Worm (Caenorhabditis elegans) whole organism, early embryonic: ENCODE results near the gene C25H3.7.
A peak's percentile ranks its signal among the peaks of the same experiment; 100 is the strongest.

Experiments
- B0310.2 ChIP-seq: sonication (generic microtip); optimal IDR thresholded peaks from 2 replicates; lab custom pipeline; 2016; ENCODE audit warnings: mild to moderate bottlenecking, missing genetic modification characterization, missing compliant biosample characterization
- F13C5.2 ChIP-seq: sonication (generic microtip); optimal IDR thresholded peaks from 2 replicates; lab custom pipeline; 2017; ENCODE audit warnings: mild to moderate bottlenecking, missing genetic modification characterization, inconsistent platforms, missing compliant biosample characterization
- aly-1 ChIP-seq: sonication (generic microtip); optimal IDR thresholded peaks from 2 replicates; lab custom pipeline; 2016; ENCODE audit warnings: missing genetic modification characterization, missing compliant biosample characterization
- ama-1 ChIP-seq: fragments of 150-350 bp; optimal IDR thresholded peaks from 2 replicates; lab custom pipeline; 2014
- ceh-13 ChIP-seq: fragments of 200-800 bp; sonication (Bioruptor generic); optimal IDR thresholded peaks from 2 replicates; lab custom pipeline; 2018; ENCODE audit warnings: mild to moderate bottlenecking, missing genetic modification characterization, missing compliant biosample characterization
- ceh-36 ChIP-seq: sonication (generic microtip); optimal IDR thresholded peaks from 2 replicates; lab custom pipeline; 2016; ENCODE audit warnings: missing genetic modification characterization, inconsistent platforms, missing compliant biosample characterization
- ets-7 ChIP-seq: sonication (generic microtip); optimal IDR thresholded peaks from 2 replicates; lab custom pipeline; 2016; ENCODE audit warnings: missing genotype, missing genetic modification characterization, missing compliant biosample characterization
- flt-1 ChIP-seq: fragments of 200-800 bp; sonication (Bioruptor generic); IDR thresholded peaks from 2 replicates; pipeline ENCODE4 v1.3.6; 2022; ENCODE audit warnings: missing genetic modification characterization, missing compliant biosample characterization
- hmbx-1 ChIP-seq: sonication (generic microtip); optimal IDR thresholded peaks from 2 replicates; lab custom pipeline; 2016; ENCODE audit warnings: mild to moderate bottlenecking, missing genetic modification characterization, missing compliant biosample characterization
- hmg-4 ChIP-seq: fragments of 200-800 bp; sonication (Bioruptor generic); optimal IDR thresholded peaks from 2 replicates; lab custom pipeline; 2018; ENCODE audit warnings: mild to moderate bottlenecking, missing genetic modification characterization, missing compliant biosample characterization
- hnd-1 ChIP-seq: sonication (generic microtip); optimal IDR thresholded peaks from 2 replicates; lab custom pipeline; 2016; ENCODE audit warnings: missing genetic modification characterization, missing compliant biosample characterization
- pes-1 ChIP-seq: fragments of 200-800 bp; sonication (Bioruptor generic); IDR thresholded peaks from 2 replicates; pipeline ENCODE4 v1.3.6; 2022; ENCODE audit warnings: missing genetic modification reagents, missing genetic modification characterization, missing compliant biosample characterization
- scrt-1 ChIP-seq: fragments of 200-800 bp; sonication (Bioruptor generic); IDR thresholded peaks from 2 replicates; pipeline ENCODE4 v1.3.6; 2022; ENCODE audit warnings: missing genetic modification characterization, missing compliant biosample characterization
- sea-1 ChIP-seq: fragments of 200-800 bp; sonication (Bioruptor generic); conservative IDR thresholded peaks from 2 replicates; pipeline ENCODE4 v1.3.6; 2022; ENCODE audit warnings: missing genetic modification characterization, missing compliant biosample characterization
- tbx-11 ChIP-seq: fragments of 200-800 bp; sonication (Bioruptor generic); IDR thresholded peaks from 2 replicates; pipeline ENCODE4 v1.3.6; 2022; ENCODE audit warnings: missing genetic modification characterization, missing compliant biosample characterization
- tbx-37 ChIP-seq: fragments of 200-800 bp; sonication (Bioruptor generic); conservative IDR thresholded peaks from 2 replicates; pipeline ENCODE4 v1.3.6; 2022; ENCODE audit warnings: missing genetic modification reagents, missing genetic modification characterization, missing compliant biosample characterization
- tra-4 ChIP-seq: sonication (generic microtip); optimal IDR thresholded peaks from 2 replicates; lab custom pipeline; 2017; ENCODE audit warnings: missing genetic modification characterization, missing compliant biosample characterization

The C25H3.7 gene

DNA sequence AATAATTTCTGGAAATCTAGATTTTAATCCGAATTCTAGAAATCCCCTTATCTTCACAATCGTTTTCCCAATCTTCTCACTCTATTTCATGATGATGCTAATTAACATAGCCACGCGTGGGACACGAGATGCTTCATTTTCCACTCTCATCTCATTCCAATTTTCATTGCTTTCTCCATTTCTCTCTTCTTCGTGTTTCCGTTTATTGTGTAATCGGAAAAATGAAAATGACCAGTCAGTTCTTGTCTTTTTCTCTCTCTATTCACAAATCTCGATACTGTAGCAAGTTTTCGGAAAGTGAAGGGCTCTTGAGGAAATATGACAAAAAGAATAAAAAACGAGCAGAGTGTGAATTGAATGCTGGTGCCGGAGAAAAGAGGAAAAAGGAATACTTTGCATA is 35.7 kb upstream of the C25H3.7 start:
- no peak for TF ChIP-seq hnd-1 (tag; lab: Kevin White, UChicago)
- no peak for TF ChIP-seq scrt-1 (GFP tag; lab: Robert Waterston, UW)
- no peak for TF ChIP-seq hmg-4
- TF ChIP-seq tbx-37 (GFP tag; lab: Robert Waterston, UW), result no peak
- no peak for TF ChIP-seq aly-1 (tag; lab: Kevin White, UChicago)
- TF ChIP-seq ceh-13, result no peak
- TF ChIP-seq tbx-11 (GFP tag; lab: Robert Waterston, UW), result no peak
- no peak for TF ChIP-seq ets-7 (tag; lab: Kevin White, UChicago)
- no peak for TF ChIP-seq B0310.2 (tag; lab: Kevin White, UChicago)
- TF ChIP-seq tra-4 (tag; lab: Kevin White, UChicago), result no peak
- TF ChIP-seq F13C5.2 (tag; lab: Kevin White, UChicago), result no peak
- no peak for TF ChIP-seq sea-1
- no peak for TF ChIP-seq flt-1 (GFP tag; lab: Robert Waterston, UW)
- TF ChIP-seq ceh-36, result no peak

DNA sequence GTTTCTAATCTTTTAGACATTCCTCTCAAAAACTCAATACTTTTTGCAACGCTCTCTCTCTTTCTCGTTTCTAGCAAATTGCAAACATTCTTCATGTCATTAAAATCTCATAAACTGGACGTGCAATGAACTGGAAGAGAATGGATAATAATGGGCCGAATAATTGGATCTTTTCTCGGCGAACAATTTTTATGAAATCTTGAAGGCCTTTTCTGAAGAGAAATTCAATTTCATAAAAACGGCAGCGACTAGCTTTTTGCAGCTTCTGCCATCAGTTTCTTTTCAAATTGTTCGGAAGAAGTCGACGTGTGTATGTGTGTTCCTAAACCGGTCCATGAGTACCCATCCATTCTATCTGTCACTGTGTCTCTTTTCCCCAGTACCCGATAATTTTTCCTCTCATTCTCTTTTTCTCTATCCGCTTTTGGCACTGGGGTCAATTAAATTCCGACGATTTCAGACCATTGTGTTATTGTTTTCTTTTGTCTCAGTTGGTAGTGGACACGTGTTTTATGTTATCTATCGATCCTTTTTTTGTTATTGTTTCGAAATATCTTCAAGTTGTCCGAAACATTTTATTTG is 34.0 kb upstream of the C25H3.7 start:
- TF ChIP-seq tbx-11 (GFP tag; lab: Robert Waterston, UW), result no peak
- TF ChIP-seq hmg-4, result no peak
- no peak for TF ChIP-seq F13C5.2 (tag; lab: Kevin White, UChicago)
- no peak for TF ChIP-seq hmbx-1 (tag; lab: Kevin White, UChicago)
- TF ChIP-seq tbx-37 (GFP tag; lab: Robert Waterston, UW), result no peak

DNA sequence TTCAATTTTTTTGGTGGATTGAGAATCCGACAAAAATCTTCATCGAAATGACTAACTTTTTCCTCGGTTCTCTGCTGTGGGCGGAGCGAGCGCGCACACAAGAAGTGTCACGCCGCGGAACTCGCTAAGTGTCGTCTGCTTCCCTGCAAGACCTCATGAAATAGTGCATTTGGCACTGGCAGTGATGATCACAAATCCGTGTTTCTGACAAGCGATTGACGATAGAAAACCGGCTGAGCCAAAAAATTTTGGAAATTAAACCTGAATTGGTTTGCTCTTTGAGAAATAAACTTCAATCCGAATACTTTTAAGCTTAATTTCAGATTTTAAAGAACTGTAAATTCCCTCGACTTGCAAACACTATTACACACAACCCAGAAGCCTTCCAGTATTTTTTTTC is 32.8 kb upstream of the C25H3.7 start:
- no peak for TF ChIP-seq tbx-11 (GFP tag; lab: Robert Waterston, UW)
- no peak for TF ChIP-seq hmg-4
- no peak for TF ChIP-seq tra-4 (tag; lab: Kevin White, UChicago)
- TF ChIP-seq ama-1 (lab: Kevin White, UChicago), result peak; percentile 70

DNA sequence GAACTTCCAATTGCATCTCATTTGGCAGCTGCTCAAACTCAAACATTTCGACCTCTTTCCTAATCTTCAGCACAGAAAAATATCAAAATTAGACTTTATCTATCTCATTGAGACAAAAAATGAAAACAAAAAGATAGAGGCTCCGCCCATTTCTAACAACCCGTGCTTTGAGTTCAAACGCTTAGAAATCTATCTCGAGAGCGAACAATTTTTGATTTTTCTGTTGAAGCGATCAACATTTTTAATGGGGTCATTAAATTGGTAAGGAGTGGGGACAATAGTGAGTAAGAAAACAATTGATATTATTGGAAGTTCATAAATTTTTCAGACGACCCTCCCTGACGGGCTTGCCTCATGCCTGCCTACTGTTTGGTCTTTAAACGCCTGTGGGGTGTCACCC is 30.1 kb upstream of the C25H3.7 start, which contains the start of the genes C25H3.10 and C25H3.1:
Gene C25H3.10 (minus strand): TSS at position 101 of the 400 bp plus-strand sequence.
Gene C25H3.1 (plus strand): TSS at position 203 of the 400 bp plus-strand sequence.
- TF ChIP-seq hnd-1 (tag; lab: Kevin White, UChicago) (no peak), sea-1 (no peak), tra-4 (tag; lab: Kevin White, UChicago) (no peak), ama-1 (lab: Kevin White, UChicago) (no peak), ceh-13 (no peak), tbx-11 (GFP tag; lab: Robert Waterston, UW) (no peak), hmbx-1 (tag; lab: Kevin White, UChicago) (no peak), scrt-1 (GFP tag; lab: Robert Waterston, UW) (no peak), ceh-36 (no peak), pes-1 (no peak), hmg-4 (no peak), aly-1 (tag; lab: Kevin White, UChicago) (no peak), F13C5.2 (tag; lab: Kevin White, UChicago) (no peak), ets-7 (tag; lab: Kevin White, UChicago) (no peak)

DNA sequence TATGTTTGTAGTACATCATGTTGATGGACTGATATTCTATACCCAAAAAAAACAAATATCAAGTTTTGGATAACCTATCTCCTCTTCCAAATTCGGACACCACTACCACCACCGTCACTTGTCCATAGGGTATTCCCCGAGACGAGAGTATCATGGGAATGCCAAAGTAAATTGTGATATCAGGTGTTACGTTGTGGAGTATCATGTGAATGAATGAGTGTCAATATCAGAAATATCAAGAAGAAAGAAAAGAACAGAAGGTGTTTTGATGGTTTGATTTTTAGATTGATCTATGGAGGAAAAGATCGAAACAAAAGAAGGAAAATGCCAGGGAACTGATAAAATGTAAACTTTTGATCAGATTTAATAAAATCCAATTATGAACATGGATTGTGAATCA is 29.5 kb upstream of the C25H3.7 start:
- TF ChIP-seq ama-1 (lab: Kevin White, UChicago) (no peak), tbx-11 (GFP tag; lab: Robert Waterston, UW) (no peak), hmbx-1 (tag; lab: Kevin White, UChicago) (no peak), scrt-1 (GFP tag; lab: Robert Waterston, UW) (no peak), pes-1 (no peak), ets-7 (tag; lab: Kevin White, UChicago) (no peak), F13C5.2 (tag; lab: Kevin White, UChicago) (no peak), aly-1 (tag; lab: Kevin White, UChicago) (no peak), flt-1 (GFP tag; lab: Robert Waterston, UW) (no peak), sea-1 (no peak), ceh-36 (no peak), tra-4 (tag; lab: Kevin White, UChicago) (no peak), hnd-1 (tag; lab: Kevin White, UChicago) (no peak)

DNA sequence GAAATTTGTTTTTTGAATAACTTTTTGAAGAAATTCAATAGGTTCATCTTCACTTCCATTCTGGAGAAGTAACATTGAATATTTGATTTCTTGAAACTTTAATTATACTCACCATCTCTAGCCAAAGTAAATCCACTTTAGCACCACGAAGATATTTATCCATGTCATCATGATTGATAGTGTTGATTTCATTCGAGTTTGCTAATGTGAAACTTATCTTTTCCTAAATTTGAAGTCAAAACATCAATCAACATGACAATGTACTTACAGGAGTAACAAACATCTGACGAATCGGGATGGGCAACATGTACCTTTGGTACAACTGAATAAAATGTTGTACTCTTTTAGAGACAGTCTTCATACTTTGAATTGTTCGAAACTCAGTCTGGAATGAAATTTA is 28.6 kb upstream of the C25H3.7 start:
- TF ChIP-seq B0310.2 (tag; lab: Kevin White, UChicago) (no peak), ceh-36 (no peak), hmbx-1 (tag; lab: Kevin White, UChicago) (no peak), ets-7 (tag; lab: Kevin White, UChicago) (no peak), flt-1 (GFP tag; lab: Robert Waterston, UW) (no peak), tbx-11 (GFP tag; lab: Robert Waterston, UW) (no peak), ama-1 (lab: Kevin White, UChicago) (no peak), hnd-1 (tag; lab: Kevin White, UChicago) (no peak), ceh-13 (no peak), hmg-4 (no peak), sea-1 (no peak), pes-1 (no peak), scrt-1 (GFP tag; lab: Robert Waterston, UW) (no peak)

DNA sequence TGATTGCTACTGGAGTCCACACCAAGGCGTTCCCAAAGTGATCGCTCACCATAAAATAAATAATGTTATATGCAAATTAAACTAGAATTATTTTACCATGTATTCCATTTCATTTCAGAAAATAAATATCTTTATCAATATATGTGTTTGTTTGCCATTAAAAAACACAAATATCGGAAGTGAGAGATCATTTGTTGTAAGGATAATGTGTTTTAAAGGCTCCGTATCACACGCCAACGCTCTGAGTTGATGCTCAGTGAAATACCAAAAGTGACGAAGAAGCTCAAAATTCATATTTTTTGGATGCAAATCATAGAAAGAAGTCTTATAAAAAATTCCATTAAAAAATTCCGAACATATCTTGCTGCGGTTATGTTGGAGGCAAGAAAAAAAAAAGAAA is 27.5 kb upstream of the C25H3.7 start:
- TF ChIP-seq hmbx-1 (tag; lab: Kevin White, UChicago) (no peak), hmg-4 (no peak), aly-1 (tag; lab: Kevin White, UChicago) (no peak), ceh-36 (no peak), flt-1 (GFP tag; lab: Robert Waterston, UW) (no peak), tra-4 (tag; lab: Kevin White, UChicago) (no peak), tbx-11 (GFP tag; lab: Robert Waterston, UW) (no peak), ama-1 (lab: Kevin White, UChicago) (no peak), B0310.2 (tag; lab: Kevin White, UChicago) (no peak), pes-1 (no peak)

DNA sequence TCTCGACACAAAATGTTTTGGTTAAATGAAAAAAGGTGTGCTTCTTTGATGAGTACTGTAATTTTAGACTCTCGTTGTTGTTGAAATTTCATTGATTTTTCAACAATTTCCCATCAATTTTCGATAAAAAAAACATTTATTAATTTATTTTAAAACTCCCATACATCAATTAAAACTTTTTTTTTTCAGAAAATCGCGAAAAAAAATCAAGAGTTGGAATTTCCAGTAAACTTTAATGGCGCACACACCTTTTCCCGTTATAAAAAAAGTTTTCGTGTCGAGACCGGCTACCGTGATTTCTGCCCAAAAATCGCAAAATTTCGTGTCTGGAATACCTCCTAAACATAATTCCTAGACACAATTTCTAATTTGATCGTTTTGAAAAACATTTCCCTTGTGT is 26.1 kb upstream of the C25H3.7 start, which contains the start of gene C25H3.14:
Gene C25H3.14 (plus strand): TSS at position 301 of the 400 bp plus-strand sequence.
- TF ChIP-seq ceh-13, result no peak
- no peak for TF ChIP-seq aly-1 (tag; lab: Kevin White, UChicago)
- no peak for TF ChIP-seq ets-7 (tag; lab: Kevin White, UChicago)
- no peak for TF ChIP-seq tbx-11 (GFP tag; lab: Robert Waterston, UW)
- no peak for TF ChIP-seq tbx-37 (GFP tag; lab: Robert Waterston, UW)
- TF ChIP-seq tra-4 (tag; lab: Kevin White, UChicago), result no peak
- no peak for TF ChIP-seq hmg-4
- TF ChIP-seq sea-1, result no peak
- no peak for TF ChIP-seq scrt-1 (GFP tag; lab: Robert Waterston, UW)
- no peak for TF ChIP-seq hnd-1 (tag; lab: Kevin White, UChicago)
- no peak for TF ChIP-seq ama-1 (lab: Kevin White, UChicago)
- no peak for TF ChIP-seq B0310.2 (tag; lab: Kevin White, UChicago)
